Fruit fly (Drosophila melanogaster): ENCODE data around the gene Nplp4.

The Nplp4 gene

DNA sequence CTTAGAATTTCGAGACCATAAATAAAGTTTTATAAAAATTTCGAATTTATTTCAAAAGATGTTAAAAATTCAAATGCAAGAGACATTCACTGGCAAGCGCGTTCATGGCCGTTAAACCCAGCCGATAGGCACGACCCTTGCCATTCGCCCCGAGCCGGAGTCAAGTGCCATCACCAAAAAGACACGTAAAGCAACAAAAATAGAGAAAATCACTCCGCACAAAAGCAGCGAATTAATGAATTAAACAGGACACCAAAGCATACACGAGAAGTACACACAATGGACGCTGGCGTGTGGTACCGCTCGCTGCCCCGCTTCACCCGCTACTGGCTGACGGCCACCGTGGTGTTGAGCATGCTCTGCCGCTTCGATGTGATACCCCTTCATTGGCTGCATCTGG, 34.3 kb upstream of the Nplp4 start, which contains the start of gene Der-1 (continued):
- no peak for TF ChIP-seq CG5953 (GFP tag; IDR thresholded peaks at IDR 0.05)
- peak; percentile 96 for TF ChIP-seq MESR4 (GFP tag; optimal IDR thresholded peaks at IDR 0.05)
- no peak for TF ChIP-seq CG10959 (GFP tag; IDR thresholded peaks at IDR 0.05)
- peak; percentile 47; the same call in 2 of the 4 replicates for TF ChIP-seq Gug (GFP tag; IDR thresholded peaks at IDR 0.05)
- TF ChIP-seq Dp (GFP tag; optimal IDR thresholded peaks at IDR 0.05), result peak; percentile 70
- peak; percentile 43 for TF ChIP-seq Hmr (GFP tag; optimal IDR thresholded peaks at IDR 0.05)
- peak; percentile 97 for TF ChIP-seq Bgb (GFP tag; IDR thresholded peaks at IDR 0.05; ENCODE audit: partially characterized antibody)
- peak; percentile 91 for TF ChIP-seq Scr (GFP tag; IDR thresholded peaks at IDR 0.05; ENCODE audit: partially characterized antibody)
- TF ChIP-seq Nf-YC (tag; optimal IDR thresholded peaks at IDR 0.05), result peak; percentile 43
- peak; percentile 34 for TF ChIP-seq NC2β (GFP tag; optimal IDR thresholded peaks at IDR 0.05)
- no peak for TF ChIP-seq Doc2 (GFP tag; IDR thresholded peaks at IDR 0.05)
- peak; percentile 42 for TF ChIP-seq CG8478 (optimal IDR thresholded peaks at IDR 0.05)
- TF ChIP-seq Doc3 (GFP tag; IDR thresholded peaks at IDR 0.05; ENCODE audit: partially characterized antibody), result peak; percentile 88
- TF ChIP-seq disco-r (GFP tag; optimal IDR thresholded peaks at IDR 0.05), result no peak
- no peak for TF ChIP-seq ranshi (GFP tag; IDR thresholded peaks at IDR 0.05)
- TF ChIP-seq Opbp (GFP tag; IDR thresholded peaks at IDR 0.05; ENCODE audit: partially characterized antibody), result peak; percentile 94
- no peak for TF ChIP-seq CG2199 (GFP tag; IDR thresholded peaks at IDR 0.05)
- TF ChIP-seq unc-4 (GFP tag; IDR thresholded peaks at IDR 0.05; ENCODE audit: partially characterized antibody), result peak; percentile 87
- peak; percentile 64 for TF ChIP-seq CG2129 (GFP tag; IDR thresholded peaks at IDR 0.05; ENCODE audit: partially characterized antibody)
- peak; percentile 7 for TF ChIP-seq HmgD (GFP tag; optimal IDR thresholded peaks at IDR 0.05)
- TF ChIP-seq trem (tag; optimal IDR thresholded peaks at IDR 0.05), result peak; percentile 18
- peak; percentile 79 for TF ChIP-seq HLH4C (GFP tag; IDR thresholded peaks at IDR 0.05; ENCODE audit: partially characterized antibody)
- peak; percentile 14 for TF ChIP-seq gfzf (GFP tag; optimal IDR thresholded peaks at IDR 0.05)
- no peak for TF ChIP-seq CG10979 (tag; optimal IDR thresholded peaks at IDR 0.05)
- peak; percentile 64; the same call in 1 of the 3 replicates for TF ChIP-seq mld (GFP tag; IDR thresholded peaks at IDR 0.05; ENCODE audit: partially characterized antibody)
- 0 out of 3 replicates have a peak, but pooled peaks have one; percentile 11 for TF ChIP-seq Dbx (GFP tag; IDR thresholded peaks at IDR 0.05)
- TF ChIP-seq CG12391 (tag; optimal IDR thresholded peaks at IDR 0.05), result peak; percentile 18
- TF ChIP-seq zen2 (GFP tag; IDR thresholded peaks at IDR 0.05; ENCODE audit: partially characterized antibody), result peak; percentile 80
- TF ChIP-seq inv (GFP tag; IDR thresholded peaks at IDR 0.05; ENCODE audit: partially characterized antibody), result peak; percentile 91
- TF ChIP-seq Myb (GFP tag; optimal IDR thresholded peaks at IDR 0.05), result peak; percentile 98
- peak; percentile 77 for TF ChIP-seq sens (GFP tag)
- TF ChIP-seq slbo (GFP tag; IDR thresholded peaks at IDR 0.05), result peak; percentile 29; the same call in 1 of the 2 replicates
- peak; percentile 69 for TF ChIP-seq Sin3A (optimal IDR thresholded peaks at IDR 0.05)
- peak; percentile 60 for TF ChIP-seq Aef1 (GFP tag; IDR thresholded peaks at IDR 0.05)
- peak; percentile 32; the same call in 1 of the 3 replicates for TF ChIP-seq ci (GFP tag; IDR thresholded peaks at IDR 0.05)
- peak; percentile 92 for TF ChIP-seq Dll (GFP tag; IDR thresholded peaks at IDR 0.05; ENCODE audit: partially characterized antibody)
- TF ChIP-seq CG2889 (GFP tag; IDR thresholded peaks at IDR 0.05), result peak; percentile 46; the same call in 1 of the 3 replicates
- peak; percentile 7 for TF ChIP-seq lilli (GFP tag; optimal IDR thresholded peaks at IDR 0.05)
- TF ChIP-seq YL-1 (GFP tag; optimal IDR thresholded peaks at IDR 0.05), result peak; percentile 82
- peak; percentile 88 for TF ChIP-seq CG4617 (GFP tag; optimal IDR thresholded peaks at IDR 0.05; ENCODE audit: borderline replicate concordance)
- TF ChIP-seq br (optimal IDR thresholded peaks at IDR 0.05), result no peak
- TF ChIP-seq Dref (GFP tag; IDR thresholded peaks at IDR 0.05), result peak; percentile 53
- peak; percentile 15; the same call in 1 of the 2 replicates for TF ChIP-seq H2.0 (GFP tag; IDR thresholded peaks at IDR 0.05)
- TF ChIP-seq CG14860 (GFP tag; IDR thresholded peaks at IDR 0.05; ENCODE audit: partially characterized antibody), result peak; percentile 68
- peak; percentile 63 for TF ChIP-seq D19B (GFP tag; optimal IDR thresholded peaks at IDR 0.05)
- TF ChIP-seq sna (GFP tag; IDR thresholded peaks at IDR 0.05; ENCODE audit: partially characterized antibody), result peak; percentile 78
- TF ChIP-seq az2 (GFP tag; optimal IDR thresholded peaks at IDR 0.05), result no peak
- peak; percentile 11 for TF ChIP-seq CG33213 (GFP tag; optimal IDR thresholded peaks at IDR 0.05)
- peak; percentile 15 for TF ChIP-seq CG2712 (tag; optimal IDR thresholded peaks at IDR 0.05)
- TF ChIP-seq CG12659 (GFP tag; optimal IDR thresholded peaks at IDR 0.05), result peak; percentile 20

Data from whole organism, embryonic.